Worm (Caenorhabditis elegans): ENCODE results near the gene dld-1.

dld-1 gene

ce11 chrIV:14464065-14464567 lies at the start of gene dld-1 (continued):
- TF ChIP-seq K12H6.12 (tag; optimal IDR thresholded peaks at IDR 0.05) (peak; percentile 36), Y53G8AR.9 (GFP tag; conservative IDR thresholded peaks at IDR 0.05) (peak; percentile 83), nhr-27 (tag; optimal IDR thresholded peaks at IDR 0.05) (no peak), F22D6.2 (tag; optimal IDR thresholded peaks at IDR 0.05) (no peak), dpl-1 (GFP tag; optimal IDR thresholded peaks at IDR 0.05) (peak; percentile 92), ceh-79 (tag; optimal IDR thresholded peaks at IDR 0.05) (no peak), ekl-4 (GFP tag; IDR thresholded peaks at IDR 0.05) (peak; percentile 87), Y95B8A.8 (GFP tag; IDR thresholded peaks at IDR 0.05) (0 out of 2 replicates have a peak, but pooled peaks have one; percentile 49), T07F8.4 (tag; optimal IDR thresholded peaks at IDR 0.05) (no peak), nfya-2 (GFP tag; IDR thresholded peaks at IDR 0.05) (no peak), bed-2 (GFP tag; IDR thresholded peaks at IDR 0.05) (no peak), pha-4 (tag; optimal IDR thresholded peaks at IDR 0.05) (peak; percentile 53), F23B12.7 (tag; optimal IDR thresholded peaks at IDR 0.05; ENCODE audit: insufficient read depth) (peak; percentile 91), hmg-1.2 (GFP tag; IDR thresholded peaks at IDR 0.05) (peak; percentile 66), hlh-26 (GFP tag; conservative IDR thresholded peaks at IDR 0.05) (no peak), fkh-3 (tag; optimal IDR thresholded peaks at IDR 0.05) (no peak), egl-18 (GFP tag; IDR thresholded peaks at IDR 0.05) (no peak), aptf-3 (GFP tag; IDR thresholded peaks at IDR 0.05) (no peak), ceh-91 (GFP tag; IDR thresholded peaks at IDR 0.05) (peak; percentile 75), ets-4 (GFP tag; optimal IDR thresholded peaks at IDR 0.05) (no peak), tlf-1 (GFP tag; optimal IDR thresholded peaks at IDR 0.05) (peak; percentile 76), unc-130 (GFP tag; optimal IDR thresholded peaks at IDR 0.05) (no peak), ztf-26 (tag; optimal IDR thresholded peaks at IDR 0.05) (peak; percentile 47), madf-6 (GFP tag; IDR thresholded peaks at IDR 0.05) (peak; percentile 89), athp-1 (tag; optimal IDR thresholded peaks at IDR 0.05) (no peak), efl-1 (GFP tag; optimal IDR thresholded peaks at IDR 0.05) (peak; percentile 94), hlh-12 (tag; optimal IDR thresholded peaks at IDR 0.05) (no peak), ccch-3 (GFP tag; optimal IDR thresholded peaks at IDR 0.05) (no peak), chd-7 (tag; optimal IDR thresholded peaks at IDR 0.05) (no peak), repo-1 (tag; optimal IDR thresholded peaks at IDR 0.05) (no peak), let-607 (tag; optimal IDR thresholded peaks at IDR 0.05) (peak in 1 of 2 experiments; percentile 28), F57C9.4 (tag; optimal IDR thresholded peaks at IDR 0.05) (no peak), ztf-3 (GFP tag; optimal IDR thresholded peaks at IDR 0.05) (no peak), Y56A3A.18 (GFP tag; IDR thresholded peaks at IDR 0.05) (no peak), gei-17 (GFP tag; optimal IDR thresholded peaks at IDR 0.05) (peak; percentile 52), ceh-40 (GFP tag; IDR thresholded peaks at IDR 0.05) (no peak), F39B2.1 (GFP tag; IDR thresholded peaks at IDR 0.05) (no peak), tbp1 (GFP tag; optimal IDR thresholded peaks at IDR 0.05) (peak; percentile 79), B0336.3 (GFP tag; IDR thresholded peaks at IDR 0.05) (peak; percentile 88), hmg-20 (GFP tag; IDR thresholded peaks at IDR 0.05) (no peak), mcd-1 (GFP tag; IDR thresholded peaks at IDR 0.05) (peak; percentile 83), attf-3 (GFP tag; conservative IDR thresholded peaks at IDR 0.05) (peak; percentile 100), atf-7 (tag; optimal IDR thresholded peaks at IDR 0.05) (peak; percentile 5), unc-62 (GFP tag; optimal IDR thresholded peaks at IDR 0.05) (no peak), snpc-1.3 (tag; optimal IDR thresholded peaks at IDR 0.05; ENCODE audit: insufficient read depth) (peak; percentile 95), hsf-1 (GFP tag; IDR thresholded peaks at IDR 0.05) (peak; percentile 75), lin-35 (GFP tag; optimal IDR thresholded peaks at IDR 0.05) (peak; percentile 46 to 98 (median 75)), zim-3 (tag; optimal IDR thresholded peaks at IDR 0.05) (no peak), ztf-18 (tag; optimal IDR thresholded peaks at IDR 0.05) (peak; percentile 26)
